Worm (Caenorhabditis elegans) whole organism, midembryonic: ENCODE results near the gene mcd-1.

ENCODE experiments used
- T22C8.4 ChIP-seq: fragments of 200-800 bp; sonication (Bioruptor generic); IDR thresholded peaks from 2 replicates; pipeline ENCODE4 v1.3.6; 2022; ENCODE audit warnings: missing genetic modification characterization, missing compliant biosample characterization
- cog-1 ChIP-seq: sonication (generic microtip); optimal IDR thresholded peaks from 2 replicates; lab custom pipeline; 2016; ENCODE audit warnings: missing genetic modification characterization, missing compliant biosample characterization
- flt-1 ChIP-seq: fragments of 200-800 bp; sonication (Bioruptor generic); IDR thresholded peaks from 2 replicates; pipeline ENCODE4 v1.3.6; 2022; ENCODE audit warnings: missing genetic modification characterization, missing compliant biosample characterization
- klf-2 ChIP-seq: fragments of 200-800 bp; sonication (Bioruptor generic); conservative IDR thresholded peaks from 2 replicates; pipeline ENCODE4 v1.3.6; 2022; ENCODE audit warnings: missing genetic modification reagents, missing genetic modification characterization, missing compliant biosample characterization
- med-1 ChIP-seq: sonication (generic microtip); optimal IDR thresholded peaks from 2 replicates; lab custom pipeline; 2017; ENCODE audit warnings: missing genetic modification characterization, mild to moderate bottlenecking, missing compliant biosample characterization, antibody characterized with exemption, missing genetic modification reagents; ENCODE audit not compliant: insufficient read depth
- ref-1 ChIP-seq: fragments of 200-800 bp; sonication (Bioruptor generic); conservative IDR thresholded peaks from 2 replicates; pipeline ENCODE4 v1.3.6; 2022; ENCODE audit warnings: missing genetic modification reagents, missing genetic modification characterization, missing compliant biosample characterization
- tab-1 ChIP-seq: fragments of 200-800 bp; sonication (Bioruptor generic); IDR thresholded peaks from 2 replicates; pipeline ENCODE4 v1.3.6; 2022; ENCODE audit warnings: missing genetic modification characterization, missing compliant biosample characterization
- ztf-23 ChIP-seq: fragments of 200-800 bp; sonication (Bioruptor generic); IDR thresholded peaks from 2 replicates; pipeline ENCODE4 v1.3.6; 2022; ENCODE audit warnings: missing genetic modification reagents, missing genetic modification characterization, missing compliant biosample characterization
- ztf-29 ChIP-seq: fragments of 200-800 bp; sonication (Bioruptor generic); IDR thresholded peaks from 2 replicates; pipeline ENCODE4 v1.3.6; 2022; ENCODE audit warnings: missing genetic modification reagents, missing genetic modification characterization, missing compliant biosample characterization

The mcd-1 gene

DNA sequence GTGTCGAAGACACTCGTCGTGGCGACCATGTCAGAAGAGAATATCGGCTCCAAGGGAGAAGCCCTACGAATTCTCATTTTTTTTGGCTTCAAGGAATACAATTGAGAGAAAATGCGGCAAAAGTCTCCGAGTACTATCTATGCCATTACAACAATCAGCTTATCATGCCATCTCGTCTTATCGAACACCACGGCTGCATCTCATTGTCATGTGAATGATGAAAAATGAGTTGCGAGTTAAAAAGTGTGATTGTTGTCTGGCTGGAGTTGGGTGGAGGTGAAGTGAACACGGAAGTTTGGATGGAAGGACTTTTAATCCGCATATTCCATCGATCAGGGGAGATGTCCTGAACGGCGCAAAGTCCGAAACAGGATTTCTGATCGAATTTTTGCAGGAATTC, 27.4 kb upstream of the mcd-1 start:
- no peak for TF ChIP-seq ztf-23 (GFP tag; lab: Robert Waterston, UW)
- TF ChIP-seq T22C8.4 (GFP tag; lab: Robert Waterston, UW) = no peak
- no peak for TF ChIP-seq flt-1 (GFP tag; lab: Robert Waterston, UW)
- TF ChIP-seq cog-1 (tag; lab: Kevin White, UChicago) = no peak
- TF ChIP-seq tab-1 = no peak
- no peak for TF ChIP-seq klf-2 (GFP tag; lab: Robert Waterston, UW)

DNA sequence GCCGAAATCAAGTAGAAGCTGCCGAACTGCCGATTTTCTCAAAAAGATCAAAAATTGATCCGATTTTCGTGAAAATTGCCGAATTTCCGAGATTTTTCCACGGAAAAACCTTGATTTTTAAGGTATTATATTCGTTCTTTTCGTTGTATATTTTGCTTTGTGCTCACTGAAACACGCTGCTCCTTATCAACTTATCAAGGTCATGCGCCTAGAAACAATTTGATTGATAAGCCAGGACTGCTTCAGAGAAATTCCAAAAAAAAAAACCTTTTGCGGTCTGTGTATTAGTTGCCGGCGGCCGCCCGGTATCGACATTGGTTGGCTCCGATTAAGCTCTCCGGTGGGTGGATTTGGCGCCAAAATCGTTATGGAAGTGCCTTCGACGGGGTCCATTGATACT, 25.9 kb upstream of the mcd-1 start:
- TF ChIP-seq cog-1 (tag; lab: Kevin White, UChicago) (no peak), ref-1 (no peak), ztf-23 (GFP tag; lab: Robert Waterston, UW) (no peak)

DNA sequence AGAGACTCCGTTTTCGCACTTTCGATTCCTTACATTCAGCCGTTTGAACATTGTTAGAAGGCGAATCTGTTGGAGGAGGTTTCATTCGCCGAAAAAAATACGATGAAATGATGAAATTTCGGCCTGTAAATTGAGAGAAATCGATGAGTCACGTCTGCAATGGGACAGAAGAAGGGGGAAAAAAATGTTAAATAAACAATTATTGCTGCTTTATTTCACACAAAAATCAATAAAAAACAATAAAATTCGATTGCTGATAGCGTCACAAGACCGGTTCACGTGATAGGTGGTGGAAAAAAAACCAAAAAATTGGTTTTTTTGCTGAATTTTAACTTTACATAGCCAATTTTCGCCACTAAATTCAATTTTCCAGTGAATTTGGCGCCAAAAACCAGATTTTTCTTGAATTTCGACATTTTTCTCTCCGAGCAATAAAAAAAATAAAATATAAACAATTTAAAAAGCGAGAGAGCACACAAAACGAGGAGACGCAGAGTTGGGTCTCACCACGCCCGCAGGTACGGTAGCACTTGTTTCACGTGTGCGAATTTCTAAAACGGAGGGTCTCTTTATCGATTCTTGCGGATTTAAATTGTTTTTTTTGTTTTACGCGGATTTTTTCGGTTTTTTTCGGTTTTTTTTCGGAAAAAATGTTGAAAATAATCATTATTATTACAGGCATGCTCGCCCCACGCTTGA, 16.0 kb upstream of the mcd-1 start, which contains the start of the genes cup-14 and ndub-8:
Gene cup-14, minus strand, starts transcription at position 51 of the 699 bp plus-strand sequence.
Gene ndub-8, plus strand, starts transcription at position 679 of the 699 bp plus-strand sequence.
- no peak for TF ChIP-seq klf-2 (GFP tag; lab: Robert Waterston, UW)
- peak; percentile 56; the same call in 1 of the 2 replicates for TF ChIP-seq T22C8.4 (GFP tag; lab: Robert Waterston, UW)

DNA sequence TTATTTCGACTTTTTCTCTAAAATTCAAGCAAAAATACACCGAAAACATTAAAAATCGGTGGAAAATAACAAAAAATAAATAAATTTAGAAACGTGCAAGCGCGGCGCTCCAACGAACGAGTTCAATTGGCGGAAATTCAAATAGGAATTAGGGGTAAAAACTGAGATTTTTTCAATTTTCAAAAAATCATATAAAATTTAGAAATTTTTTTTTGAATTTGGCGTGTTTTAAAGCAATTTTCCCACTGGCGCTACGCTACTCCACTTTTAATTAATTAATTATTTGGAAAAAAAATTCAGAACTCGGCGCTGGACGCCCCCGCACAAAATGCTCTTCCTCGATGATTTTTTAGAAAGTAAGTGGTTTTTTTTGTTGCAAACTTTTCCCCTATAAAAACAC, 12.6 kb upstream of the mcd-1 start, which contains the start of gene ing-3:
Gene ing-3, plus strand, starts transcription at position 301 of the 400 bp plus-strand sequence.
- TF ChIP-seq flt-1 (GFP tag; lab: Robert Waterston, UW) = no peak

DNA sequence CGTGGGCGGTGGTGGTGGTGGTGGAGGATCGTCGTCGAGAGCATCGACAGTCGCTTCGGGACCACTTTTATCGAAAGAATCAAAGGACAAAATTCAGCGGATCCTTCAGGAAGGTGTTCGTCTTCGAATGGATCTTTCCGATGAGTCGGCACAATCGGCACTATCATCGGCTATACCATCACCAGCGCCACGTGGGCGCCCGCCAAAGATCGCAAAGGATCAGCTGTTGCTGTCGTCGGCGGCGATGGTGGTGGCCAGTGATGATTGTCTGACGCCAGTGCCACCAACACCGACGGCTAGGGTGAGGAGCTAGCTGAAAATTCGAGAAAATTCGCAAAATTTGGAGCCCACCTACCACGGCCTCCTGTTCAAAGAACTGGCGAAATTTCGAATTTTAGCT, 10.3 kb upstream of the mcd-1 start:
- TF ChIP-seq tab-1 = no peak

DNA sequence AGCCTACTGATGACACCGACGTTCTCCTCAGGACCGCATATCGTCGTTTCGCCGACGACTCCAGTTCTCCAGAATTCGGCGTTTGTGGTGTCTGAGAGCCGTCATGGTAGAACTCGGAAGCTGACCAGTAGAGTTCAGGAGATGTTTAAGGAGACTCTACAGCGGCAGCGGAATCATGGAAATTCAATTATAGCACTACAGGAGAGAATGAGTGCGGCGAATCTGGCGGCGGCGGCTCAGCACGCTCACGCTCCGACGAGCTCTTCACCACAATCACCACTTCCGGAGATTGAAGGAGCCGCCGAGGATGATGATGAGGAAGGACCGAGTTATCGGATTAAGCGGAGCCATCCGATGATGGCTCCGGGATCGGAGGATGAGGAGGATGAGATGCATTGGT, 8.8 kb upstream of the mcd-1 start:
- TF ChIP-seq ztf-29 (GFP tag; lab: Robert Waterston, UW) (no peak), med-1 (GFP tag; lab: Kevin White, UChicago) (no peak), T22C8.4 (GFP tag; lab: Robert Waterston, UW) (no peak), ztf-23 (GFP tag; lab: Robert Waterston, UW) (no peak), ref-1 (no peak), cog-1 (tag; lab: Kevin White, UChicago) (no peak), klf-2 (GFP tag; lab: Robert Waterston, UW) (no peak), tab-1 (no peak), flt-1 (GFP tag; lab: Robert Waterston, UW) (no peak)

DNA sequence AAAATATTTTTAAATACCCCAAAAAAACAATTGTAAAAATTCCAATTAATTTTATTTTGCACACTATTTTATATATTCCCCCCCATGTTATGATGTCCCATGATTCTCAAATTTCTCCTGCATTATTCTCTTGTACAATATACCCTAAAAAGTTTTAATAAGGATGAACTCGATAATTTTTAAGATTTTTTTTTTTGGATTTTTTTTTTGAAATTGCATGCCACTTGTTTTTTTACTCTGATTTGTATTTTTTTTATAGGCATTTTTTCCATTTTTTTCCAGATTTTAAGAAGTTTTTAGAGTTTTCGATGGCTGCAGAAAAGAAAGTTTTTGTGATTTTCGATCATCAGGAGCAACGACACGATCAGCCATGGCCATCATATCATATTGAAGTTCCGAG, 5.9 kb upstream of the mcd-1 start, which contains the start of gene hda-10:
Gene hda-10, plus strand, starts transcription at position 301 of the 400 bp plus-strand sequence.
- no peak for TF ChIP-seq flt-1 (GFP tag; lab: Robert Waterston, UW)
- no peak for TF ChIP-seq ztf-29 (GFP tag; lab: Robert Waterston, UW)
- TF ChIP-seq cog-1 (tag; lab: Kevin White, UChicago) = no peak
- TF ChIP-seq ref-1 = no peak
- no peak for TF ChIP-seq klf-2 (GFP tag; lab: Robert Waterston, UW)
- no peak for TF ChIP-seq T22C8.4 (GFP tag; lab: Robert Waterston, UW)

DNA sequence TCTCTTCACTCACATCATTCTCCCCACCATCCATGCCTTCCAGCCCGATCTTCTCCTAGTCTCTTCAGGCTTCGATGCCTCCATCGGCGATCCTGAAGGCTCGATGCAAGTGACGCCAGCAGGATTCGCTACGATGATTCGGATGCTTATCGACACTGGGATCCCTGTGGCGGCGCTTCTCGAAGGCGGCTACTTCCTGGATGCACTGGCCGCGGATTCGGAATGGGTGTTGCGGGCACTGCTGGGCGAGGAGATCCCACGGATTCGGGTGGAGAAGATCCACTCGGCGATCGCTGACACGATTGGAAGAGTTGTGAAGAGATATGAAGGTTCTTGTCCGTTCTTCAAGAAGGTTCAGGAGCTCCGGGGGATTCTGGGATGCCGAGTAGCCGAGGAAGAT, 1.9 kb upstream of the mcd-1 start:
- no peak for TF ChIP-seq tab-1
- TF ChIP-seq cog-1 (tag; lab: Kevin White, UChicago) = no peak
- TF ChIP-seq med-1 (GFP tag; lab: Kevin White, UChicago) = no peak
- no peak for TF ChIP-seq T22C8.4 (GFP tag; lab: Robert Waterston, UW)
- TF ChIP-seq ztf-23 (GFP tag; lab: Robert Waterston, UW) = no peak
- no peak for TF ChIP-seq klf-2 (GFP tag; lab: Robert Waterston, UW)
- no peak for TF ChIP-seq ztf-29 (GFP tag; lab: Robert Waterston, UW)
- TF ChIP-seq ref-1 = no peak
- no peak for TF ChIP-seq flt-1 (GFP tag; lab: Robert Waterston, UW)

DNA sequence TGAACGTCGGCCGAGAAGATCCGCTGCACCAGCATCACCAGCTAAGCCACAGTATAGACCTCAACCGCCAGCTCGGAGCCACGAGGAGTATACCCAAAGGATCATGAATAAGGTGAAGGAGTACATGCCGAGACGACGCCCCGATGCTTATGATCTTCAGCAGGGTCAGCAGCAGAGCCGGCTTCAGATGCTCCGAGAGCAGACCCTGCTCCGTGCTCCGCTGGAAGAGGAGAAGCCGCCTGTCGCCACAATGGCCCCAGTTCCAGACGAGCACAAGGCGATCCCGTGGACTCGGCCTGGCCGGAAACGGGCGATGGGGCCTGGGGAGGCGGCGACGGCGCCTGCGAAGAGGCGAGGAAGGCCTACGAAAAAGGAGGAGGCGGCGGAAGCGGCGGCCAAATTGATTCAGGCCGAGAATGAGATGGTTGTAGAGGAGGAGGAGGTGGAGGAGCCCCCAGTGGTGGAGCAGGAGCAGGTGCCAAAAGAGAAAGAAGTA, 8.0 kb downstream of the mcd-1 start:
- TF ChIP-seq ztf-23 (GFP tag; lab: Robert Waterston, UW) = no peak
- no peak for TF ChIP-seq cog-1 (tag; lab: Kevin White, UChicago)
- no peak for TF ChIP-seq T22C8.4 (GFP tag; lab: Robert Waterston, UW)
- TF ChIP-seq klf-2 (GFP tag; lab: Robert Waterston, UW) = no peak
- TF ChIP-seq flt-1 (GFP tag; lab: Robert Waterston, UW) = no peak
- no peak for TF ChIP-seq tab-1
- no peak for TF ChIP-seq med-1 (GFP tag; lab: Kevin White, UChicago)
- TF ChIP-seq ref-1 = no peak
- TF ChIP-seq ztf-29 (GFP tag; lab: Robert Waterston, UW) = no peak

DNA sequence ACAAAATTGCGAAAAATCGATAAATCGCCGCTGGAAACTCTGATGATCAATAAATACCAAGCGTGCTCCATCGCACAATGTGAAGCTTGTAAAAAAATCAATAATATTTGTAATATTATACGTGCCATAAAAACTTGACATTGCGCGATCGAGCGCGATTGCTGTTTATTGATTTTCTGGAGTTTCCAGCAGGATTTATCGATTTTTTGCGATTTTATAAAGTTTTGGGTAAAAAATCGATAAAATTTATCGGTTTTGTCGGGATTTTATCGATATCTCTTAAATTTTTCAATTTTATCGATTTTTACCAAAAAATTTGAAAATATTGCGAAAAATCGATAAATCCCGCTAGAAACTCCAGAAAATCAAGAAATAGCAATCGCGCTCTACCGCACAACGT, 11.4 kb downstream of the mcd-1 start:
- TF ChIP-seq T22C8.4 (GFP tag; lab: Robert Waterston, UW) (peak; percentile 50; the same call in 1 of the 2 replicates), flt-1 (GFP tag; lab: Robert Waterston, UW) (no peak)

DNA sequence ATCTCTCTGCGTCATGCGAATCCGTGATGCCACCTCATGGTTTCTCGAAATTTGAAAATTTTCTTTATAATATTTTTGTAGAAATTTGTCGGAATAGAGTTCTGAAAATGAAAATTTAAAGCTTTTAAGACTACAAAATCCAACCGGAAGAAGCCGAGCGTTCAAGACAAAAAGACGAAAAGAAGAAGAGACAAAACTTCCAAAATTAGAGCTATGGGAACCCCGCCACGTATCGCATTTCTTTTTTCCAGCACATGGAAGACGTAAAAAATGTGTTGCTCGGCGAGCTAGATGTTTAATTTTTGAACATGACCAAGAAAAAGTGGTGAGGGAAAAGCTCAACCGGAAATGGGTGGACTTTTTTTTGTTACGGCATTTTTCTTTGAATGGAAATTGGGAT, 13.7 kb downstream of the mcd-1 start, which contains the start of gene W02B8.1:
Gene W02B8.1, minus strand, starts transcription at position 101 of the 400 bp plus-strand sequence.
- TF ChIP-seq tab-1 (no peak), T22C8.4 (GFP tag; lab: Robert Waterston, UW) (no peak), med-1 (GFP tag; lab: Kevin White, UChicago) (no peak), ztf-29 (GFP tag; lab: Robert Waterston, UW) (no peak), ref-1 (no peak), klf-2 (GFP tag; lab: Robert Waterston, UW) (no peak), cog-1 (tag; lab: Kevin White, UChicago) (no peak), flt-1 (GFP tag; lab: Robert Waterston, UW) (no peak), ztf-23 (GFP tag; lab: Robert Waterston, UW) (no peak)
